Worm (Caenorhabditis elegans) whole organism, L1 larva: ENCODE data around the gene mars-1.

Experiments
- Y116A8C.19 ChIP-seq: sonication (generic microtip); optimal IDR thresholded peaks from 2 replicates; lab custom pipeline; 2016; ENCODE audit warnings: missing compliant biosample characterization, missing genetic modification characterization, borderline replicate concordance
- alr-1 ChIP-seq: fragments of 200-800 bp; sonication (Bioruptor generic); optimal IDR thresholded peaks from 2 replicates; lab custom pipeline; 2018; ENCODE audit warnings: borderline replicate concordance, mild to moderate bottlenecking, missing genetic modification characterization, missing compliant biosample characterization
- aly-2 ChIP-seq: fragments of 150-350 bp; optimal IDR thresholded peaks from 2 replicates; lab custom pipeline; 2014; ENCODE audit warnings: missing biosample characterization, missing genetic modification characterization
- blmp-1 ChIP-seq: fragments of 150-350 bp; optimal IDR thresholded peaks from 2 replicates; lab custom pipeline; 2014; ENCODE audit warnings: missing biosample characterization, missing genetic modification characterization
- egl-27 ChIP-seq, 2 experiments: fragments of 150-350 bp in 1 of 2; sonication (generic microtip); optimal IDR thresholded peaks; 3 replicates each; lab custom pipeline; 2017 to 2018; ENCODE audit warnings: missing biosample characterization in 2 of 2, missing genetic modification characterization in 2 of 2, missing genetic modification reagents in 2 of 2
- hlh-4 ChIP-seq: sonication (generic microtip); optimal IDR thresholded peaks from 2 replicates; lab custom pipeline; 2016; ENCODE audit warnings: mild to moderate bottlenecking, missing genetic modification characterization, missing compliant biosample characterization
- lin-13 ChIP-seq: fragments of 150-350 bp; optimal IDR thresholded peaks from 2 replicates; lab custom pipeline; 2014; ENCODE audit warnings: missing biosample characterization, missing genetic modification reagents, missing genetic modification characterization
- lin-15B ChIP-seq: fragments of 150-350 bp; sonication (generic microtip); optimal IDR thresholded peaks from 3 replicates; lab custom pipeline; 2014; ENCODE audit warnings: missing biosample characterization, missing genetic modification characterization
- mep-1 ChIP-seq: fragments of 150-350 bp; optimal IDR thresholded peaks from 2 replicates; lab custom pipeline; 2014; ENCODE audit warnings: missing biosample characterization, missing genetic modification characterization
- nhr-28 ChIP-seq: fragments of 150-350 bp; optimal IDR thresholded peaks from 2 replicates; lab custom pipeline; 2014; ENCODE audit warnings: missing biosample characterization, missing genetic modification characterization
- skn-1 ChIP-seq: fragments of 150-350 bp; optimal IDR thresholded peaks from 2 replicates; lab custom pipeline; 2014; ENCODE audit warnings: missing biosample characterization, missing genetic modification characterization
- tbx-2 ChIP-seq: sonication (generic microtip); optimal IDR thresholded peaks from 2 replicates; lab custom pipeline; 2016; ENCODE audit warnings: missing genetic modification characterization, missing compliant biosample characterization

DNA sequence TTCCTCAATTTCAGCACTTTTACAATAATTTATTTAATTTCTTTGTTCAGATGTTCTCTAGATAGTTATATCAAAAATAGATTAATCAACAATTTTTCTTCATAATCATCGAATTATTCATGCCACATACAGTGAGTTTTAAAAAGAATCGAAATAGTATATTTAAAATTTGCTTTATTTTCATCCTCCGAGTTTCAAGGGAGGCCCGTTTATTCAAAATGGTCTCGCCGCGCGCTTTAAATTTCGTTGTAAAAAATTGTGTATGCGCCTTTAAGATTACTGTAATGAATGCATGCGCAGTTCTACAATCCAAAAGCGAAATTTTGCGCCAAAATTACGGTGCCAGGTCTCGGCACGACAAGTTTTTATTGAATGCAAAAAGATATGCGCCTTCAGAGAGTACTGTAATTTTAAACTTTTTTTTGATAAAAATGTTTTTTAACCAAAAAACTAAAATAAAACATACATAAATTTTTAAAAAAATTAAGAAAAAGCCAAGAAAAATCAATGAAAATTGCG lies 24.6 kb upstream of the mars-1 start, which contains the start of gene ZK792.1:
- TF ChIP-seq Y116A8C.19 (tag; lab: Kevin White, UChicago) (no peak), lin-15B (tag; lab: Kevin White, UChicago) (no peak), blmp-1 (no peak), skn-1 (tag; lab: Kevin White, UChicago) (no peak), mep-1 (tag; lab: Kevin White, UChicago) (no peak), aly-2 (no peak), egl-27 (tag; optimal IDR thresholded peaks at IDR 0.05; lab: Kevin White, UChicago) (no peak), hlh-4 (tag; lab: Kevin White, UChicago) (no peak), lin-13 (GFP tag; lab: Kevin White, UChicago) (no peak), nhr-28 (tag; lab: Kevin White, UChicago) (no peak), tbx-2 (no peak), alr-1 (tag; lab: Kevin White, UChicago) (no peak)
